Worm (Caenorhabditis elegans) whole organism, early embryonic: Measurements from ENCODE around the gene oac-21.

Source experiments
- B0310.2 ChIP-seq: sonication (generic microtip); optimal IDR thresholded peaks from 2 replicates; lab custom pipeline; 2016; ENCODE audit warnings: mild to moderate bottlenecking, missing genetic modification characterization, missing compliant biosample characterization
- F13C5.2 ChIP-seq: sonication (generic microtip); optimal IDR thresholded peaks from 2 replicates; lab custom pipeline; 2017; ENCODE audit warnings: mild to moderate bottlenecking, missing genetic modification characterization, inconsistent platforms, missing compliant biosample characterization
- aly-1 ChIP-seq: sonication (generic microtip); optimal IDR thresholded peaks from 2 replicates; lab custom pipeline; 2016; ENCODE audit warnings: missing genetic modification characterization, missing compliant biosample characterization
- ama-1 ChIP-seq: fragments of 150-350 bp; optimal IDR thresholded peaks from 2 replicates; lab custom pipeline; 2014
- ceh-13 ChIP-seq: fragments of 200-800 bp; sonication (Bioruptor generic); optimal IDR thresholded peaks from 2 replicates; lab custom pipeline; 2018; ENCODE audit warnings: mild to moderate bottlenecking, missing genetic modification characterization, missing compliant biosample characterization
- ceh-36 ChIP-seq: sonication (generic microtip); optimal IDR thresholded peaks from 2 replicates; lab custom pipeline; 2016; ENCODE audit warnings: missing genetic modification characterization, inconsistent platforms, missing compliant biosample characterization
- ets-7 ChIP-seq: sonication (generic microtip); optimal IDR thresholded peaks from 2 replicates; lab custom pipeline; 2016; ENCODE audit warnings: missing genotype, missing genetic modification characterization, missing compliant biosample characterization
- flt-1 ChIP-seq: fragments of 200-800 bp; sonication (Bioruptor generic); IDR thresholded peaks from 2 replicates; pipeline ENCODE4 v1.3.6; 2022; ENCODE audit warnings: missing genetic modification characterization, missing compliant biosample characterization
- hmbx-1 ChIP-seq: sonication (generic microtip); optimal IDR thresholded peaks from 2 replicates; lab custom pipeline; 2016; ENCODE audit warnings: mild to moderate bottlenecking, missing genetic modification characterization, missing compliant biosample characterization
- hmg-4 ChIP-seq: fragments of 200-800 bp; sonication (Bioruptor generic); optimal IDR thresholded peaks from 2 replicates; lab custom pipeline; 2018; ENCODE audit warnings: mild to moderate bottlenecking, missing genetic modification characterization, missing compliant biosample characterization
- hnd-1 ChIP-seq: sonication (generic microtip); optimal IDR thresholded peaks from 2 replicates; lab custom pipeline; 2016; ENCODE audit warnings: missing genetic modification characterization, missing compliant biosample characterization
- pes-1 ChIP-seq: fragments of 200-800 bp; sonication (Bioruptor generic); IDR thresholded peaks from 2 replicates; pipeline ENCODE4 v1.3.6; 2022; ENCODE audit warnings: missing genetic modification reagents, missing genetic modification characterization, missing compliant biosample characterization
- scrt-1 ChIP-seq: fragments of 200-800 bp; sonication (Bioruptor generic); IDR thresholded peaks from 2 replicates; pipeline ENCODE4 v1.3.6; 2022; ENCODE audit warnings: missing genetic modification characterization, missing compliant biosample characterization
- sea-1 ChIP-seq: fragments of 200-800 bp; sonication (Bioruptor generic); conservative IDR thresholded peaks from 2 replicates; pipeline ENCODE4 v1.3.6; 2022; ENCODE audit warnings: missing genetic modification characterization, missing compliant biosample characterization
- tbx-11 ChIP-seq: fragments of 200-800 bp; sonication (Bioruptor generic); IDR thresholded peaks from 2 replicates; pipeline ENCODE4 v1.3.6; 2022; ENCODE audit warnings: missing genetic modification characterization, missing compliant biosample characterization
- tbx-37 ChIP-seq: fragments of 200-800 bp; sonication (Bioruptor generic); conservative IDR thresholded peaks from 2 replicates; pipeline ENCODE4 v1.3.6; 2022; ENCODE audit warnings: missing genetic modification reagents, missing genetic modification characterization, missing compliant biosample characterization
- tra-4 ChIP-seq: sonication (generic microtip); optimal IDR thresholded peaks from 2 replicates; lab custom pipeline; 2017; ENCODE audit warnings: missing genetic modification characterization, missing compliant biosample characterization

oac-21 gene

ce11 chrIV:3867252-3867651, 21.8 kb upstream of the oac-21 start, which contains the start of gene F37C4.4:
F37C4.4 (plus strand) TSS chrIV:3867309.
- TF ChIP-seq tbx-11 (GFP tag; lab: Robert Waterston, UW) (no peak), ceh-36 (tag; lab: Kevin White, UChicago) (no peak), F13C5.2 (no peak), hmbx-1 (no peak)

- no peak for TF ChIP-seq sea-1 (GFP tag; lab: Robert Waterston, UW)
- no peak for TF ChIP-seq ets-7
- TF ChIP-seq ceh-36 (tag; lab: Kevin White, UChicago), result no peak
- TF ChIP-seq scrt-1 (GFP tag; lab: Robert Waterston, UW), result no peak
- TF ChIP-seq aly-1 (tag; lab: Kevin White, UChicago), result no peak
- TF ChIP-seq ceh-13 (GFP tag; lab: Kevin White, UChicago), result no peak
- no peak for TF ChIP-seq flt-1 (GFP tag; lab: Robert Waterston, UW)
- no peak for TF ChIP-seq tra-4 (tag; lab: Kevin White, UChicago)
- no peak for TF ChIP-seq tbx-11 (GFP tag; lab: Robert Waterston, UW)
- TF ChIP-seq ama-1 (lab: Kevin White, UChicago), result no peak
- no peak for TF ChIP-seq hnd-1 (tag; lab: Kevin White, UChicago)
- no peak for TF ChIP-seq pes-1 (GFP tag; lab: Robert Waterston, UW)
- no peak for TF ChIP-seq hmbx-1
- no peak for TF ChIP-seq F13C5.2
- no peak for TF ChIP-seq tbx-37
- TF ChIP-seq hmg-4 (GFP tag; lab: Kevin White, UChicago), result no peak
These were observed 19.2 kb upstream of the oac-21 start for ce11 chrIV:3869875-3870274.

- no peak for TF ChIP-seq ama-1 (lab: Kevin White, UChicago)
- TF ChIP-seq ceh-36 (tag; lab: Kevin White, UChicago), result no peak
- TF ChIP-seq B0310.2 (tag; lab: Kevin White, UChicago), result no peak
- TF ChIP-seq hmg-4 (GFP tag; lab: Kevin White, UChicago), result no peak
- no peak for TF ChIP-seq tra-4 (tag; lab: Kevin White, UChicago)
- no peak for TF ChIP-seq flt-1 (GFP tag; lab: Robert Waterston, UW)
- no peak for TF ChIP-seq tbx-11 (GFP tag; lab: Robert Waterston, UW)
These were observed 15.9 kb upstream of the oac-21 start for ce11 chrIV:3873195-3873594.

ce11 chrIV:3873706-3874105, 15.4 kb upstream of the oac-21 start, which contains the start of gene F37C4.5:
F37C4.5 (minus strand) TSS chrIV:3873806.
- TF ChIP-seq sea-1 (GFP tag; lab: Robert Waterston, UW) (no peak), hmg-4 (GFP tag; lab: Kevin White, UChicago) (no peak), tbx-11 (GFP tag; lab: Robert Waterston, UW) (no peak), tbx-37 (no peak), ceh-13 (GFP tag; lab: Kevin White, UChicago) (no peak), ceh-36 (tag; lab: Kevin White, UChicago) (no peak), hnd-1 (tag; lab: Kevin White, UChicago) (no peak), B0310.2 (tag; lab: Kevin White, UChicago) (no peak), F13C5.2 (no peak), hmbx-1 (no peak), aly-1 (tag; lab: Kevin White, UChicago) (no peak), ets-7 (no peak), pes-1 (GFP tag; lab: Robert Waterston, UW) (no peak), flt-1 (GFP tag; lab: Robert Waterston, UW) (no peak), tra-4 (tag; lab: Kevin White, UChicago) (no peak), scrt-1 (GFP tag; lab: Robert Waterston, UW) (no peak), ama-1 (lab: Kevin White, UChicago) (no peak)

ce11 chrIV:3874417-3874816, 14.6 kb upstream of the oac-21 start:
- TF ChIP-seq hmg-4 (GFP tag; lab: Kevin White, UChicago), result no peak
- TF ChIP-seq tra-4 (tag; lab: Kevin White, UChicago), result no peak
- no peak for TF ChIP-seq flt-1 (GFP tag; lab: Robert Waterston, UW)
- no peak for TF ChIP-seq tbx-11 (GFP tag; lab: Robert Waterston, UW)
- TF ChIP-seq aly-1 (tag; lab: Kevin White, UChicago), result no peak
- no peak for TF ChIP-seq hnd-1 (tag; lab: Kevin White, UChicago)
- no peak for TF ChIP-seq ceh-36 (tag; lab: Kevin White, UChicago)
- TF ChIP-seq F13C5.2, result no peak
- TF ChIP-seq ceh-13 (GFP tag; lab: Kevin White, UChicago), result no peak
- TF ChIP-seq pes-1 (GFP tag; lab: Robert Waterston, UW), result no peak
- TF ChIP-seq tbx-37, result no peak
- no peak for TF ChIP-seq ama-1 (lab: Kevin White, UChicago)
- TF ChIP-seq B0310.2 (tag; lab: Kevin White, UChicago), result no peak
- no peak for TF ChIP-seq ets-7
- TF ChIP-seq hmbx-1, result no peak
- no peak for TF ChIP-seq sea-1 (GFP tag; lab: Robert Waterston, UW)
- no peak for TF ChIP-seq scrt-1 (GFP tag; lab: Robert Waterston, UW)

ce11 chrIV:3875260-3875659, 13.8 kb upstream of the oac-21 start:
- TF ChIP-seq B0310.2 (tag; lab: Kevin White, UChicago), result no peak
- no peak for TF ChIP-seq hmbx-1

ce11 chrIV:3876955-3877354, 12.1 kb upstream of the oac-21 start:
- no peak for TF ChIP-seq hmbx-1
- TF ChIP-seq aly-1 (tag; lab: Kevin White, UChicago), result no peak
- TF ChIP-seq tbx-37, result no peak
- no peak for TF ChIP-seq F13C5.2
- TF ChIP-seq flt-1 (GFP tag; lab: Robert Waterston, UW), result no peak
- no peak for TF ChIP-seq ceh-13 (GFP tag; lab: Kevin White, UChicago)
- no peak for TF ChIP-seq tra-4 (tag; lab: Kevin White, UChicago)
- TF ChIP-seq ceh-36 (tag; lab: Kevin White, UChicago), result no peak
